Fruit fly (Drosophila melanogaster) Kc167 (cell line): ENCODE data around the gene Lst8.

ENCODE experiments used
- Sin3A ChIP-seq: fragments of >200 bp; optimal IDR thresholded peaks from 2 replicates; lab custom pipeline; 2018; ENCODE audit warnings: missing external identifiers
- insv ChIP-seq: fragments of >200 bp; optimal IDR thresholded peaks from 3 replicates; lab custom pipeline; 2018; ENCODE audit warnings: missing external identifiers
- psq ChIP-seq: fragments of >200 bp; optimal IDR thresholded peaks from 2 replicates; lab custom pipeline; 2017; ENCODE audit warnings: missing external identifiers

DNA sequence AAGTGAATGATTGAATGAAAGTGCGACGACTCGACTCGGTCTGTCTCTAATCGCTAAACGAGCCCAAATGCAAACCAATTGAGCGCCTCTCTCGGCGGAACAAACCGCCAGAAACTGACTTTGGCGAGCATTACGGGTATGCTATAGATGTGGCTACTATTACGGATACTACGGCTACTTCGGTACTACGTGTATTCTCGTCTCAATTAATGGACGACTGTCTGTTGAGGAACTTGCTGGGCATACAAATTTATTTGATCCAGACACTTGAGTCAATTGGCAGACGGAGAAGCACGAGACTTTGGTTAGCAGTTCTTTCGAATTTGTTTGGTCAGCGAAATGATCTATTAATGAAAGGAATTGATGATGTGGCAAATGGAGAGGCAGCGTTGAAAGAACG lies 11.3 kb downstream of the Lst8 start:
- TF ChIP-seq psq (lab: Kevin White, UChicago) (no peak), insv (lab: Kevin White, UChicago) (no peak), Sin3A (lab: Kevin White, UChicago) (no peak)
